Fruit fly (Drosophila melanogaster): ENCODE data around the gene Sce.

- TF ChIP-seq Hr96 (GFP tag; optimal IDR thresholded peaks at IDR 0.05) (no peak), Mnt (GFP tag; optimal IDR thresholded peaks at IDR 0.05) (no peak), CG7045 (GFP tag; optimal IDR thresholded peaks at IDR 0.05) (no peak), CG12768 (GFP tag; optimal IDR thresholded peaks at IDR 0.05) (no peak), cnc (optimal IDR thresholded peaks at IDR 0.05) (no peak), kay (GFP tag; ENCODE audit: borderline replicate concordance) (no peak), Clk (GFP tag; optimal IDR thresholded peaks at IDR 0.05) (no peak), cic (GFP tag; optimal IDR thresholded peaks at IDR 0.05) (no peak), CG11617 (GFP tag; optimal IDR thresholded peaks at IDR 0.05) (no peak), CG7101 (tag; optimal IDR thresholded peaks at IDR 0.05) (no peak), CG14711 (tag; optimal IDR thresholded peaks at IDR 0.05) (no peak)
Observed at dm6 chr3R:27679019-27679418, 2.8 kb downstream of the Sce start, which contains the start of gene CG12883.

Measured in whole organism, adult.